Worm (Caenorhabditis elegans) whole organism, midembryonic: Measurements from ENCODE around the gene wht-1.

Experiments
- T22C8.4 ChIP-seq: fragments of 200-800 bp; sonication (Bioruptor generic); IDR thresholded peaks from 2 replicates; pipeline ENCODE4 v1.3.6; 2022; ENCODE audit warnings: missing genetic modification characterization, missing compliant biosample characterization
- flt-1 ChIP-seq: fragments of 200-800 bp; sonication (Bioruptor generic); IDR thresholded peaks from 2 replicates; pipeline ENCODE4 v1.3.6; 2022; ENCODE audit warnings: missing genetic modification characterization, missing compliant biosample characterization
- klf-2 ChIP-seq: fragments of 200-800 bp; sonication (Bioruptor generic); conservative IDR thresholded peaks from 2 replicates; pipeline ENCODE4 v1.3.6; 2022; ENCODE audit warnings: missing genetic modification reagents, missing genetic modification characterization, missing compliant biosample characterization
- med-1 ChIP-seq: sonication (generic microtip); optimal IDR thresholded peaks from 2 replicates; lab custom pipeline; 2017; ENCODE audit warnings: missing genetic modification characterization, mild to moderate bottlenecking, missing compliant biosample characterization, antibody characterized with exemption, missing genetic modification reagents; ENCODE audit not compliant: insufficient read depth
- ref-1 ChIP-seq: fragments of 200-800 bp; sonication (Bioruptor generic); conservative IDR thresholded peaks from 2 replicates; pipeline ENCODE4 v1.3.6; 2022; ENCODE audit warnings: missing genetic modification reagents, missing genetic modification characterization, missing compliant biosample characterization
- ztf-29 ChIP-seq: fragments of 200-800 bp; sonication (Bioruptor generic); IDR thresholded peaks from 2 replicates; pipeline ENCODE4 v1.3.6; 2022; ENCODE audit warnings: missing genetic modification reagents, missing genetic modification characterization, missing compliant biosample characterization

DNA sequence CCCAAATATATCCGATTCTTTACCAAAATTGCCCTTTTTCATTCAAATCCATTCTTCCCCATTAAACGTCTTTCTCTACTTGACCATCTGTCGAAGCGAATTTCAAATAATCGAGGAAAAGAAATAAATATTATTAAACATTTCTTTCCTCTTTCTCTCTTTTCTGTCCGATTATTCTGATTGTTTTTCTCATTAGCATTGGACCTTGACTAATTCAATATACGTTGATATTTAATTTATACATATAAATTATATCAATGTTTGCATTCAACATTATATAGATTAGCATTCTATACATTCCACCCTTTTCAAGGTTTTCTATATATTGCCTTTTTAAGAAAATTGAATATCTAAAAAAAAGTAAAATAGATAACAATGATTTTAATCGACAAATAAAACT lies 14.6 kb downstream of the wht-1 start:
- TF ChIP-seq flt-1 (GFP tag; lab: Robert Waterston, UW) (no peak), ztf-29 (GFP tag; lab: Robert Waterston, UW) (no peak), ref-1 (GFP tag; lab: Robert Waterston, UW) (no peak), T22C8.4 (GFP tag; lab: Robert Waterston, UW) (no peak), klf-2 (GFP tag; lab: Robert Waterston, UW) (no peak), med-1 (GFP tag; lab: Kevin White, UChicago) (no peak)
